Fruit fly (Drosophila melanogaster): ENCODE results near the gene Hcs.

Hcs gene

dm6 chr3R:5464481-5464880 lies 10.2 kb upstream of the Hcs start, which contains the start of gene PEK (continued):
- TF ChIP-seq CG30020 (tag; optimal IDR thresholded peaks at IDR 0.05) (peak; percentile 9), E2f2 (GFP tag; IDR thresholded peaks at IDR 0.05) (peak; percentile 59), Drgx (GFP tag; IDR thresholded peaks at IDR 0.05) (no peak), kah (GFP tag; optimal IDR thresholded peaks at IDR 0.05) (peak; percentile 36), gfzf (GFP tag; optimal IDR thresholded peaks at IDR 0.05) (peak; percentile 87), YL-1 (GFP tag; optimal IDR thresholded peaks at IDR 0.05) (peak; percentile 42), tgo (GFP tag; IDR thresholded peaks at IDR 0.05) (no peak), D19A (tag; optimal IDR thresholded peaks at IDR 0.05) (peak; percentile 17), CG4617 (GFP tag; optimal IDR thresholded peaks at IDR 0.05; ENCODE audit: borderline replicate concordance) (peak; percentile 67), Elba2 (GFP tag; optimal IDR thresholded peaks at IDR 0.05) (peak; percentile 82), nom (GFP tag; optimal IDR thresholded peaks at IDR 0.05) (peak; percentile 44), CG9797 (GFP tag; optimal IDR thresholded peaks at IDR 0.05) (peak; percentile 69), trem (tag; optimal IDR thresholded peaks at IDR 0.05) (peak; percentile 44), Lhr (GFP tag; optimal IDR thresholded peaks at IDR 0.05) (peak; percentile 32), Pdp1 (GFP tag; optimal IDR thresholded peaks at IDR 0.05) (peak in 1 of 2 experiments; percentile 42), hbn (GFP tag; IDR thresholded peaks at IDR 0.05; ENCODE audit: partially characterized antibody) (0 out of 2 replicates have a peak, but pooled peaks have one; percentile 29)

dm6 chr3R:5466875-5467274 lies 7.8 kb upstream of the Hcs start, which contains the start of gene RpL35A:
Gene RpL35A (minus strand): TSS chr3R:5467101.
- peak; percentile 87 for TF ChIP-seq BtbVII (GFP tag; optimal IDR thresholded peaks at IDR 0.05)
- no peak for TF ChIP-seq Poxn (GFP tag; IDR thresholded peaks at IDR 0.05)
- no peak for TF ChIP-seq gt (GFP tag; IDR thresholded peaks at IDR 0.05)
- TF ChIP-seq ATbp (GFP tag; optimal IDR thresholded peaks at IDR 0.05), result peak; percentile 67
- peak; percentile 55 for TF ChIP-seq Bdp1 (GFP tag; optimal IDR thresholded peaks at IDR 0.05)
- peak; percentile 75 for TF ChIP-seq CG15601 (tag; optimal IDR thresholded peaks at IDR 0.05)
- TF ChIP-seq ewg (GFP tag; optimal IDR thresholded peaks at IDR 0.05), result peak; percentile 50
- TF ChIP-seq CkIIα-i1 (GFP tag; IDR thresholded peaks at IDR 0.05), result no peak
- no peak for TF ChIP-seq hth (optimal IDR thresholded peaks at IDR 0.05)
- no peak; the same call in 1 of the 2 replicates for TF ChIP-seq CG13287 (GFP tag; IDR thresholded peaks at IDR 0.05; ENCODE audit: partially characterized antibody)
- no peak for TF ChIP-seq CG11696 (GFP tag; IDR thresholded peaks at IDR 0.05)
- peak; percentile 61 for TF ChIP-seq btn (GFP tag; optimal IDR thresholded peaks at IDR 0.05)
- TF ChIP-seq Dref (GFP tag; IDR thresholded peaks at IDR 0.05), result peak; percentile 40
- TF ChIP-seq CG7271 (tag; optimal IDR thresholded peaks at IDR 0.05), result peak; percentile 92
- TF ChIP-seq slp2 (GFP tag; optimal IDR thresholded peaks at IDR 0.05), result peak; percentile 57
- TF ChIP-seq gce (GFP tag; IDR thresholded peaks at IDR 0.05), result peak; percentile 80; the same call in 2 of the 3 replicates
- no peak for TF ChIP-seq Gug (GFP tag; IDR thresholded peaks at IDR 0.05)
- peak; percentile 99 for TF ChIP-seq MESR4 (GFP tag; optimal IDR thresholded peaks at IDR 0.05)
- peak; percentile 67; the same call in 1 of the 2 replicates for TF ChIP-seq CG14014 (GFP tag; IDR thresholded peaks at IDR 0.05)
- peak; percentile 18 for TF ChIP-seq zfh2 (GFP tag; optimal IDR thresholded peaks at IDR 0.05)
- TF ChIP-seq CG4617 (GFP tag; optimal IDR thresholded peaks at IDR 0.05; ENCODE audit: borderline replicate concordance), result peak; percentile 21
- TF ChIP-seq nmo (GFP tag; optimal IDR thresholded peaks at IDR 0.05), result peak; percentile 57
- peak; percentile 18; the same call in 1 of the 3 replicates for TF ChIP-seq B-H1 (GFP tag; IDR thresholded peaks at IDR 0.05)
- TF ChIP-seq CG3847 (GFP tag; IDR thresholded peaks at IDR 0.05), result peak; percentile 39; the same call in 1 of the 2 replicates
- TF ChIP-seq Hand (GFP tag; optimal IDR thresholded peaks at IDR 0.05), result peak; percentile 77
- TF ChIP-seq nom (GFP tag; optimal IDR thresholded peaks at IDR 0.05), result peak; percentile 85
- TF ChIP-seq Dbx (GFP tag; IDR thresholded peaks at IDR 0.05), result peak; percentile 66
- peak; percentile 55 for TF ChIP-seq CG6654 (GFP tag; optimal IDR thresholded peaks at IDR 0.05)
- peak; percentile 57 for TF ChIP-seq dmrt99B (tag; optimal IDR thresholded peaks at IDR 0.05)
- TF ChIP-seq CG9797 (GFP tag; optimal IDR thresholded peaks at IDR 0.05), result peak; percentile 81
- no peak for TF ChIP-seq Chrac-16 (GFP tag; optimal IDR thresholded peaks at IDR 0.05)
- TF ChIP-seq klu (GFP tag; IDR thresholded peaks at IDR 0.05), result no peak
- no peak for TF ChIP-seq tup (GFP tag; optimal IDR thresholded peaks at IDR 0.05)
- TF ChIP-seq CG16813 (GFP tag; IDR thresholded peaks at IDR 0.05; ENCODE audit: partially characterized antibody), result no peak
- peak; percentile 21 for TF ChIP-seq E2f2 (GFP tag; IDR thresholded peaks at IDR 0.05)
- peak; percentile 59 for TF ChIP-seq CG2712 (tag; optimal IDR thresholded peaks at IDR 0.05)
- peak; percentile 59 for TF ChIP-seq gsb-n (tag; optimal IDR thresholded peaks at IDR 0.05)

Data from whole organism, embryonic.